Worm (Caenorhabditis elegans): ENCODE results near the gene nhr-222.

The nhr-222 gene

ce11 chrV:3538307-3538706 lies 4.9 kb downstream of the nhr-222 start, which contains the start of gene nhr-93:
Gene nhr-93 (minus strand): TSS chrV:3538407.
- TF ChIP-seq elt-3 (tag; optimal IDR thresholded peaks at IDR 0.05) (no peak), ceh-82 (tag; optimal IDR thresholded peaks at IDR 0.05) (no peak), unc-62 (GFP tag; optimal IDR thresholded peaks at IDR 0.05) (no peak), snpc-4 (tag; optimal IDR thresholded peaks at IDR 0.05) (no peak), ceh-16 (tag; optimal IDR thresholded peaks at IDR 0.05) (no peak), C34F6.9 (tag; optimal IDR thresholded peaks at IDR 0.05) (no peak), lsy-2 (tag; optimal IDR thresholded peaks at IDR 0.05) (no peak), ztf-11 (tag; optimal IDR thresholded peaks at IDR 0.05) (no peak), nhr-12 (tag; optimal IDR thresholded peaks at IDR 0.05) (no peak), ztf-1 (GFP tag; conservative IDR thresholded peaks at IDR 0.05) (no peak), fos-1 (tag; optimal IDR thresholded peaks at IDR 0.05) (no peak), nhr-25 (tag; optimal IDR thresholded peaks at IDR 0.05) (no peak), sma-3 (GFP tag; optimal IDR thresholded peaks at IDR 0.05) (no peak), Y55F3AM.14 (GFP tag; optimal IDR thresholded peaks at IDR 0.05) (no peak), ztf-4 (tag; optimal IDR thresholded peaks at IDR 0.05) (no peak), egl-27 (tag; optimal IDR thresholded peaks at IDR 0.05) (no peak), nhr-129 (tag; optimal IDR thresholded peaks at IDR 0.05) (no peak), sem-4 (tag; optimal IDR thresholded peaks at IDR 0.05) (no peak)

DNA sequence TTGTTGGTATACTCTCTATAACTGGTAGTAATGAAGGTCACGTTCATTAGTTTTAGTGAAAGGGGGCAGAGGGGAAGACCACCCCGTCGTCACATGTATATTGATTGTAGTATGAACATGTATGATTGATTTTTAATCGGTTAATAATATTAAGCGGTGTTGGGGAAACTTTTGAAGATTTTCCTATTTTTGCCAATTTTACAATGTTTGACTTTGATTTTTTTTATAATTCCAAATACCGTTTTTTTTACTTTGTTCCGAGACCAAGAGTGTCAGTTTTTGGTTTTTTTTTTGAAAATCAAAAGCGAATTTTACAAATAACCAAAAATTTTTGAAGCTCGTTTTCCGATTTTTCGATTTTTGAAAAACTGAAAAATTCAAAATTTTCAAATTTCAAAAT lies 8.0 kb downstream of the nhr-222 start, which contains the start of gene nhr-221:
nhr-221 (minus strand) TSS at position 101 of the 400 bp plus-strand sequence.
- no peak for TF ChIP-seq egl-27 (tag; optimal IDR thresholded peaks at IDR 0.05)
- TF ChIP-seq sma-9 (GFP tag; optimal IDR thresholded peaks at IDR 0.05), result no peak
- no peak for TF ChIP-seq sma-9 (tag; optimal IDR thresholded peaks at IDR 0.05)
- no peak for TF ChIP-seq nhr-77 (tag; optimal IDR thresholded peaks at IDR 0.05)
- TF ChIP-seq nhr-237 (tag; optimal IDR thresholded peaks at IDR 0.05), result no peak
- no peak for TF ChIP-seq ceh-16 (tag; optimal IDR thresholded peaks at IDR 0.05)
- no peak for TF ChIP-seq gmeb-1 (tag; optimal IDR thresholded peaks at IDR 0.05)
- no peak for TF ChIP-seq snpc-4 (tag; optimal IDR thresholded peaks at IDR 0.05)
- no peak for TF ChIP-seq fos-1 (tag; optimal IDR thresholded peaks at IDR 0.05)

DNA sequence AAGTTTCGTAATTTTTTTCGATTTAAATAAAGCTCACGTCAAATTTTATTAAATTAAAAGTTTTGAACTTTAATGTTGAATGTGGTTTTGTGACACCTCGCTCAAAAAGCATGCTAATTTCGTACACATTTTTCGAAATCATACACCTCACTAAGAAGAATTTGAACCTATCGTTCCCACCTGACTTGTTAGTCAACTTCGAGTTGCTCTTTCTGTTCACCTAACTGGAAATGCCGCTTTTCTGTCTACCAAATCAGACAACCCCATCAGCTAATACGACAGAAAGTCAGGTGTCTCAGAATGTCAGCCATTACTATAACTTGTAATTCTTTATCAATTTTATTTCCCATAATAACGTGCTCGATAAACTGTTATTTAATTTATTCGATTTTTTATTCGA lies 12.8 kb downstream of the nhr-222 start, which contains the start of gene srbc-66:
srbc-66 (plus strand) TSS at position 301 of the 400 bp plus-strand sequence.
- no peak for TF ChIP-seq nhr-23 (tag; optimal IDR thresholded peaks at IDR 0.05)
- TF ChIP-seq egl-27 (tag; optimal IDR thresholded peaks at IDR 0.05), result no peak
- no peak for TF ChIP-seq skn-1 (tag; optimal IDR thresholded peaks at IDR 0.05)
- TF ChIP-seq nhr-6 (tag; optimal IDR thresholded peaks at IDR 0.05), result no peak
- no peak for TF ChIP-seq sma-9 (GFP tag; optimal IDR thresholded peaks at IDR 0.05)
- TF ChIP-seq sma-9 (tag; optimal IDR thresholded peaks at IDR 0.05), result no peak
- no peak for TF ChIP-seq nhr-77 (tag; optimal IDR thresholded peaks at IDR 0.05)
- TF ChIP-seq ceh-82 (tag; optimal IDR thresholded peaks at IDR 0.05), result no peak
- no peak for TF ChIP-seq blmp-1 (tag; optimal IDR thresholded peaks at IDR 0.05; ENCODE audit: insufficient read depth)
- no peak for TF ChIP-seq sem-4 (tag; optimal IDR thresholded peaks at IDR 0.05)
- no peak for TF ChIP-seq fos-1 (tag; optimal IDR thresholded peaks at IDR 0.05)
- TF ChIP-seq nhr-129 (tag; optimal IDR thresholded peaks at IDR 0.05), result no peak
- no peak for TF ChIP-seq mbf-1 (tag; optimal IDR thresholded peaks at IDR 0.05)
- no peak for TF ChIP-seq nhr-21 (tag; optimal IDR thresholded peaks at IDR 0.05)
- no peak for TF ChIP-seq nhr-25 (tag; optimal IDR thresholded peaks at IDR 0.05)
- TF ChIP-seq aly-2 (tag; optimal IDR thresholded peaks at IDR 0.05), result no peak
- TF ChIP-seq snpc-4 (tag; optimal IDR thresholded peaks at IDR 0.05), result no peak

DNA sequence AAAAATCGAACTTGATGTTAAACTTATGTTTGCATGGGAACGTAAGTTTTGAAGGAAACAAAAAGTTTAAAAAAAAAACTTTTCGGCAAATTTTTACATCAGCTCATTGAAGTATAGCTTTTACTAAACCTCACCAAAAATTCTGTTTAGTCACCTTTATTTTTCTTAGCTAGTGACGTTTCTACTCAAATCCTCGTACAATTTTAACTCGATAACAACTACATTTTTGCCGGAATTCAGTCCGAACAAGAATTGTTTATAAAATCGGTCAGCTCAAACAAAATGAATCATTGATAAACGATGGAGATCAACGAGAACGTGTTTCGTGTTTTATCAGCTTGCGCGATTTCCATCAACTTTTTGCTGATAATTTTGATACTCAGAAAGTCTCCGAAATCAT lies 16.4 kb downstream of the nhr-222 start, which contains the start of gene str-260:
str-260 (plus strand) TSS at position 301 of the 400 bp plus-strand sequence.
- TF ChIP-seq snpc-4 (tag; optimal IDR thresholded peaks at IDR 0.05) (no peak), sma-9 (GFP tag; optimal IDR thresholded peaks at IDR 0.05) (no peak), sma-9 (tag; optimal IDR thresholded peaks at IDR 0.05) (no peak), nhr-25 (tag; optimal IDR thresholded peaks at IDR 0.05) (no peak), lin-39 (tag; optimal IDR thresholded peaks at IDR 0.05) (no peak), R02D3.7 (tag; optimal IDR thresholded peaks at IDR 0.05) (no peak), ztf-11 (tag; optimal IDR thresholded peaks at IDR 0.05) (no peak), mab-5 (tag; optimal IDR thresholded peaks at IDR 0.05) (no peak), nhr-237 (tag; optimal IDR thresholded peaks at IDR 0.05) (no peak), egl-27 (tag; optimal IDR thresholded peaks at IDR 0.05) (no peak), nhr-10 (tag; optimal IDR thresholded peaks at IDR 0.05) (no peak), ztf-4 (tag; optimal IDR thresholded peaks at IDR 0.05) (no peak), skn-1 (tag; optimal IDR thresholded peaks at IDR 0.05) (no peak), blmp-1 (tag; optimal IDR thresholded peaks at IDR 0.05; ENCODE audit: insufficient read depth) (no peak), sem-4 (tag; optimal IDR thresholded peaks at IDR 0.05) (no peak), elt-3 (tag; optimal IDR thresholded peaks at IDR 0.05) (no peak), nhr-77 (tag; optimal IDR thresholded peaks at IDR 0.05) (no peak), nhr-11 (tag; optimal IDR thresholded peaks at IDR 0.05) (no peak), lin-11 (tag; optimal IDR thresholded peaks at IDR 0.05) (no peak)

All from whole organism, L2 larva.